Worm (Caenorhabditis elegans) whole organism, young adult: ENCODE measurements around the gene K03H1.13.

ENCODE experiments used
- F22D6.2 ChIP-seq: sonication (generic microtip); optimal IDR thresholded peaks from 2 replicates; lab custom pipeline; 2016; ENCODE audit warnings: mild to moderate bottlenecking, missing genetic modification characterization, missing compliant biosample characterization
- Y53G8AR.9 ChIP-seq: fragments of 200-800 bp; sonication (Bioruptor generic); conservative IDR thresholded peaks from 2 replicates; pipeline ENCODE4 v1.3.6; 2022; ENCODE audit warnings: missing genetic modification reagents, missing genetic modification characterization, missing compliant biosample characterization
- die-1 ChIP-seq: sonication (generic microtip); optimal IDR thresholded peaks from 2 replicates; lab custom pipeline; 2016; ENCODE audit warnings: missing genotype, mild to moderate bottlenecking, missing genetic modification characterization, missing compliant biosample characterization
- dpff-1 ChIP-seq: sonication (generic microtip); optimal IDR thresholded peaks from 2 replicates; lab custom pipeline; 2017; ENCODE audit warnings: mild to moderate bottlenecking, missing genetic modification characterization, missing compliant biosample characterization
- dpl-1 ChIP-seq: fragments of 150-350 bp; optimal IDR thresholded peaks from 2 replicates; lab custom pipeline; 2014; ENCODE audit warnings: missing biosample characterization, missing genetic modification reagents, missing genetic modification characterization
- ets-4 ChIP-seq: fragments of 200-800 bp; sonication (Bioruptor generic); optimal IDR thresholded peaks from 2 replicates; lab custom pipeline; 2018; ENCODE audit warnings: mild to moderate bottlenecking, missing genetic modification characterization, missing compliant biosample characterization
- lin-26 ChIP-seq: fragments of 200-800 bp; sonication (Bioruptor generic); IDR thresholded peaks from 2 replicates; pipeline ENCODE4 v1.3.6; 2022; ENCODE audit warnings: missing genetic modification reagents, missing genetic modification characterization, missing compliant biosample characterization
- unc-130 ChIP-seq: sonication (generic microtip); optimal IDR thresholded peaks from 2 replicates; lab custom pipeline; 2016; ENCODE audit warnings: missing genetic modification reagents, missing genetic modification characterization, missing compliant biosample characterization
- xnd-1 ChIP-seq: sonication (generic microtip); optimal IDR thresholded peaks from 2 replicates; lab custom pipeline; 2016; ENCODE audit warnings: missing genotype, missing genetic modification reagents, missing genetic modification characterization, missing compliant biosample characterization

ce11 chrIII:9912501-9912900 is 37.6 kb downstream of the K03H1.13 start:
- no peak for TF ChIP-seq dpff-1 (tag; lab: Kevin White, UChicago)
- no peak for TF ChIP-seq lin-26
- TF ChIP-seq xnd-1 (tag; lab: Kevin White, UChicago) = no peak
- no peak for TF ChIP-seq unc-130
- TF ChIP-seq Y53G8AR.9 (GFP tag; lab: Robert Waterston, UW) = no peak
- no peak for TF ChIP-seq ets-4 (GFP tag; lab: Kevin White, UChicago)
- no peak for TF ChIP-seq dpl-1 (GFP tag; lab: Kevin White, UChicago)
- no peak for TF ChIP-seq die-1 (tag; lab: Kevin White, UChicago)
- no peak for TF ChIP-seq F22D6.2 (tag; lab: Kevin White, UChicago)
